Fruit fly (Drosophila melanogaster): ENCODE measurements around the gene mEFG1.

DNA sequence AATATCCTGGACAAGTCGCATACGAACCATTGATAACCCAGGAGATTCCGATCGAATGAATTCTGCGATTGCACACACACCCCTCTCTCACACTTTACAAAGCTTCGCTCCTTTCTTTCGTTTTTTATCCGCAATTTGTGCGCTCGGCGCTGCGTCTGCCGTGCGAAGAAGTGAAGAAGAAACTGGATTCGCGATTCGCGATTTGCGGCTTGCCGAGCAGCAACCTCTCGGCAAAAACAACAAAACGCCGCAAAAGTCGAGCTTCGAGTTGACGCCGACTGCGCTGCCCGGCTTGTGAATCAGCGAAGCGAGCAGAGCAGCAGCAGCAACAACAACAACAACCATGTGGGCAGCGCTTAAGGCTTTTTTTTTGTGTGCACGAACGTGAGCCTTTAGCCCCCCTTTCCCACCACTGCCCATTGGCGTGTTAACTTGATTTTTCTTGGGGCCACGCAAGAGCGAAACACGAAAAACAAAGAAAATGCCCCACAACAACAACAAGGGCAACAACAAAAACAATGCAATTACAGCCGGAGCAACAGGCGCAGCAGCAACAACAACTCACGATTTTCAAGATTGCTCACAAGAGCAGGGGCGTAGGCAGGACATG is 34.9 kb downstream of the mEFG1 start:
- TF ChIP-seq Lpt (GFP tag; optimal IDR thresholded peaks at IDR 0.05) (no peak), CG4318 (GFP tag; optimal IDR thresholded peaks at IDR 0.05) (no peak), acj6 (GFP tag; optimal IDR thresholded peaks at IDR 0.05) (no peak), Blimp-1 (GFP tag; optimal IDR thresholded peaks at IDR 0.05) (no peak), CG10669 (GFP tag; optimal IDR thresholded peaks at IDR 0.05) (no peak), CG8319 (GFP tag; optimal IDR thresholded peaks at IDR 0.05) (no peak), svp (GFP tag) (no peak)
